Worm (Caenorhabditis elegans) whole organism, L3 larva: ENCODE data around the gene Y39A3A.4.
A peak's percentile ranks its signal among the peaks of the same experiment; 100 is the strongest.

Experiments
- R02D3.7 ChIP-seq: fragments of 150-350 bp; optimal IDR thresholded peaks from 2 replicates; lab custom pipeline; 2014; ENCODE audit warnings: missing biosample characterization, missing genetic modification characterization
- aly-2 ChIP-seq: fragments of 150-350 bp; optimal IDR thresholded peaks from 2 replicates; lab custom pipeline; 2014; ENCODE audit warnings: missing biosample characterization, missing genetic modification characterization
- ama-1 ChIP-seq: fragments of 150-350 bp; optimal IDR thresholded peaks from 2 replicates; lab custom pipeline; 2018
- ceh-28 ChIP-seq: fragments of 150-350 bp; optimal IDR thresholded peaks from 2 replicates; lab custom pipeline; 2014; ENCODE audit warnings: missing biosample characterization, missing genetic modification reagents, missing genetic modification characterization
- ceh-82 ChIP-seq: fragments of 150-350 bp; optimal IDR thresholded peaks from 2 replicates; lab custom pipeline; 2014; ENCODE audit warnings: missing biosample characterization, missing genetic modification characterization
- ceh-9 ChIP-seq: sonication (generic microtip); optimal IDR thresholded peaks from 2 replicates; lab custom pipeline; 2018; ENCODE audit warnings: missing biosample characterization, missing genetic modification characterization
- elt-1 ChIP-seq: fragments of 150-350 bp; optimal IDR thresholded peaks from 2 replicates; lab custom pipeline; 2014; ENCODE audit warnings: missing biosample characterization, missing genetic modification characterization
- elt-2 ChIP-seq: sonication (generic microtip); optimal IDR thresholded peaks from 2 replicates; lab custom pipeline; 2016; ENCODE audit warnings: missing genetic modification reagents, mild to moderate bottlenecking, missing genetic modification characterization, missing compliant biosample characterization
- elt-3 ChIP-seq, 3 experiments: fragments of 150-350 bp in 1 of 3; sonication (generic microtip) in 2 of 3; optimal IDR thresholded peaks; 2 replicates in 2 of 3; 4 replicates in 1 of 3; lab custom pipeline; 2014 to 2017; ENCODE audit warnings: missing biosample characterization in 3 of 3, missing genetic modification characterization in 3 of 3
- fkh-10 ChIP-seq: sonication (generic microtip); optimal IDR thresholded peaks from 2 replicates; lab custom pipeline; 2017; ENCODE audit warnings: missing biosample characterization, missing genetic modification reagents, missing genetic modification characterization
- fkh-2 ChIP-seq: fragments of 150-350 bp; optimal IDR thresholded peaks from 2 replicates; lab custom pipeline; 2014; ENCODE audit warnings: missing biosample characterization, missing genetic modification reagents, missing genetic modification characterization
- fos-1 ChIP-seq: fragments of 150-350 bp; optimal IDR thresholded peaks from 2 replicates; lab custom pipeline; 2014; ENCODE audit warnings: missing biosample characterization, missing genetic modification characterization
- hmg-11 ChIP-seq: sonication (generic microtip); optimal IDR thresholded peaks from 2 replicates; lab custom pipeline; 2016; ENCODE audit warnings: missing genetic modification characterization, missing compliant biosample characterization
- jun-1 ChIP-seq: fragments of 150-350 bp; optimal IDR thresholded peaks from 2 replicates; lab custom pipeline; 2014; ENCODE audit warnings: missing biosample characterization, missing genetic modification reagents, missing genetic modification characterization
- lin-15B ChIP-seq: fragments of 150-350 bp; optimal IDR thresholded peaks from 2 replicates; lab custom pipeline; 2014; ENCODE audit warnings: missing biosample characterization, missing genetic modification characterization
- lin-39 ChIP-seq: fragments of 150-350 bp; optimal IDR thresholded peaks from 2 replicates; lab custom pipeline; 2018; ENCODE audit warnings: missing biosample characterization, missing genetic modification reagents, missing genetic modification characterization
- lsy-12 ChIP-seq: sonication (generic microtip); optimal IDR thresholded peaks from 2 replicates; lab custom pipeline; 2016; ENCODE audit warnings: mild to moderate bottlenecking, missing genetic modification characterization, missing compliant biosample characterization
- mdl-1 ChIP-seq: fragments of 150-350 bp; optimal IDR thresholded peaks from 2 replicates; lab custom pipeline; 2014; ENCODE audit warnings: missing biosample characterization, missing genetic modification characterization
- nfya-1 ChIP-seq: sonication (generic microtip); optimal IDR thresholded peaks from 2 replicates; lab custom pipeline; 2017; ENCODE audit warnings: missing genetic modification characterization, mild to moderate bottlenecking, missing compliant biosample characterization, antibody characterized with exemption, moderate library complexity; ENCODE audit not compliant: insufficient read depth
- nhr-11 ChIP-seq: fragments of 150-350 bp; optimal IDR thresholded peaks from 2 replicates; lab custom pipeline; 2014; ENCODE audit warnings: missing biosample characterization, missing genetic modification characterization
- nhr-23 ChIP-seq: fragments of 150-350 bp; optimal IDR thresholded peaks from 2 replicates; lab custom pipeline; 2014; ENCODE audit warnings: missing biosample characterization, missing genetic modification reagents, missing genetic modification characterization
- nhr-25 ChIP-seq: sonication (generic microtip); optimal IDR thresholded peaks from 2 replicates; lab custom pipeline; 2017; ENCODE audit warnings: missing biosample characterization, missing genetic modification characterization
- nhr-28 ChIP-seq: fragments of 150-350 bp; optimal IDR thresholded peaks from 2 replicates; lab custom pipeline; 2014; ENCODE audit warnings: missing biosample characterization, missing genetic modification characterization
- nhr-43 ChIP-seq: sonication (generic microtip); optimal IDR thresholded peaks from 2 replicates; lab custom pipeline; 2016; ENCODE audit warnings: mild to moderate bottlenecking, missing genetic modification characterization, missing compliant biosample characterization; ENCODE audit not compliant: poor library complexity, severe bottlenecking
- nhr-76 ChIP-seq: fragments of 150-350 bp; sonication (generic microtip); optimal IDR thresholded peaks from 5 replicates; lab custom pipeline; 2014; ENCODE audit warnings: missing biosample characterization, missing genetic modification characterization
- pha-4 ChIP-seq: fragments of 150-350 bp; optimal IDR thresholded peaks from 2 replicates; lab custom pipeline; 2014; ENCODE audit warnings: missing biosample characterization, missing genetic modification reagents, missing genetic modification characterization
- pqm-1 ChIP-seq: fragments of 150-350 bp; optimal IDR thresholded peaks from 2 replicates; lab custom pipeline; 2017; ENCODE audit warnings: missing biosample characterization, missing genetic modification characterization, inconsistent platforms
- skn-1 ChIP-seq: fragments of 150-350 bp; optimal IDR thresholded peaks from 2 replicates; lab custom pipeline; 2014; ENCODE audit warnings: missing biosample characterization, missing genetic modification characterization
- unc-39 ChIP-seq: sonication (generic microtip); optimal IDR thresholded peaks from 4 replicates; lab custom pipeline; 2017; ENCODE audit warnings: missing biosample characterization, missing genetic modification characterization
- ztf-11 ChIP-seq: fragments of 150-350 bp; optimal IDR thresholded peaks from 2 replicates; lab custom pipeline; 2014; ENCODE audit warnings: missing biosample characterization, missing genetic modification characterization

The Y39A3A.4 gene

ce11 chrIII:2100842-2101241 is 24.4 kb upstream of the Y39A3A.4 start (continued):
- TF ChIP-seq nhr-23 (peak; percentile 56), elt-3 (tag; optimal IDR thresholded peaks at IDR 0.05; lab: Kevin White, UChicago) (no peak)

- TF ChIP-seq ztf-11 (tag; lab: Kevin White, UChicago) (no peak), elt-2 (tag; lab: Kevin White, UChicago) (peak; percentile 90), pha-4 (tag; lab: Kevin White, UChicago) (peak; percentile 51), pqm-1 (tag; lab: Kevin White, UChicago) (peak; percentile 82), fos-1 (tag; lab: Kevin White, UChicago) (no peak), ceh-9 (tag; lab: Kevin White, UChicago) (no peak)
Measured at ce11 chrIII:2099808-2100366, 23.5 kb upstream of the Y39A3A.4 start.

ce11 chrIII:2098185-2098584 is 21.8 kb upstream of the Y39A3A.4 start:
- TF ChIP-seq nfya-1 (tag; lab: Kevin White, UChicago) (no peak), lsy-12 (tag; lab: Kevin White, UChicago) (no peak), ceh-28 (tag; lab: Kevin White, UChicago) (peak; percentile 85)

ce11 chrIII:2092409-2092808 is 16.0 kb upstream of the Y39A3A.4 start, which contains the start of gene Y48G9A.9:
TSS of gene Y48G9A.9 (plus strand) at chrIII:2092709.
- TF ChIP-seq lin-15B (tag; lab: Kevin White, UChicago) (no peak), elt-2 (tag; lab: Kevin White, UChicago) (no peak), nhr-76 (tag; lab: Kevin White, UChicago) (no peak), unc-39 (no peak), ceh-82 (tag; lab: Kevin White, UChicago) (no peak), R02D3.7 (tag; lab: Kevin White, UChicago) (no peak), skn-1 (no peak), hmg-11 (no peak)

- TF ChIP-seq fkh-10 (GFP tag; lab: Kevin White, UChicago): no peak
- no peak for TF ChIP-seq nhr-28 (tag; lab: Kevin White, UChicago)
- no peak for TF ChIP-seq nhr-25 (tag; lab: Kevin White, UChicago)
- peak; percentile 48 for TF ChIP-seq pqm-1 (tag; lab: Kevin White, UChicago)
- TF ChIP-seq unc-39: no peak
- no peak for TF ChIP-seq mdl-1 (tag; lab: Kevin White, UChicago)
- TF ChIP-seq pha-4 (tag; lab: Kevin White, UChicago): no peak
- no peak for TF ChIP-seq lin-15B (tag; lab: Kevin White, UChicago)
- peak; percentile 66 for TF ChIP-seq elt-2 (tag; lab: Kevin White, UChicago)
- TF ChIP-seq elt-1 (tag; lab: Kevin White, UChicago): no peak
- TF ChIP-seq aly-2: no peak
- no peak for TF ChIP-seq fos-1 (tag; lab: Kevin White, UChicago)
- no peak for TF ChIP-seq fkh-2
- TF ChIP-seq nhr-11 (tag; lab: Kevin White, UChicago): no peak
- TF ChIP-seq lin-39 (tag; lab: Kevin White, UChicago): no peak
Measured at ce11 chrIII:2091367-2091766, 15.0 kb upstream of the Y39A3A.4 start.

- TF ChIP-seq nhr-28 (tag; lab: Kevin White, UChicago) (no peak), pqm-1 (tag; lab: Kevin White, UChicago) (peak; percentile 31), nhr-76 (tag; lab: Kevin White, UChicago) (no peak), nhr-25 (tag; lab: Kevin White, UChicago) (peak; percentile 32), ama-1 (lab: Kevin White, UChicago) (no peak), jun-1 (tag; lab: Kevin White, UChicago) (peak; percentile 78), nhr-43 (no peak), hmg-11 (peak; percentile 47), pha-4 (tag; lab: Kevin White, UChicago) (peak; percentile 98), ceh-28 (tag; lab: Kevin White, UChicago) (peak; percentile 7), mdl-1 (tag; lab: Kevin White, UChicago) (no peak), nhr-23 (peak; percentile 66), ztf-11 (tag; lab: Kevin White, UChicago) (no peak), skn-1 (peak; percentile 12), elt-2 (tag; lab: Kevin White, UChicago) (peak; percentile 55), lin-15B (tag; lab: Kevin White, UChicago) (no peak), nfya-1 (tag; lab: Kevin White, UChicago) (peak; percentile 30), elt-3 (tag; optimal IDR thresholded peaks at IDR 0.05; lab: Kevin White, UChicago) (no peak)
- TF ChIP-seq, all 47 proteins: peak for 10
Measured at ce11 chrIII:2090695-2091094, 14.3 kb upstream of the Y39A3A.4 start.
